Fruit fly (Drosophila melanogaster) whole organism, embryonic: Measurements from ENCODE around the gene Cad89D.
A peak's percentile ranks its signal among the peaks of the same experiment; 100 is the strongest.

Experiments used
- Asciz ChIP-seq: fragments of 200-800 bp; sonication (Bioruptor generic); optimal IDR thresholded peaks from 2 replicates; lab custom pipeline; 2017; ENCODE audit warnings: missing biosample characterization, mild to moderate bottlenecking, missing genetic modification characterization, missing genetic modification reagents
- BEAF-32 ChIP-seq: fragments of 200-800 bp; sonication (Bioruptor generic); optimal IDR thresholded peaks from 3 replicates; lab custom pipeline; 2017; ENCODE audit warnings: missing biosample characterization, missing genetic modification characterization, mild to moderate bottlenecking, moderate library complexity, missing genetic modification reagents
- BtbVII ChIP-seq: fragments of 200-800 bp; sonication (Bioruptor generic); optimal IDR thresholded peaks from 3 replicates; lab custom pipeline; 2017; ENCODE audit warnings: missing biosample characterization, mild to moderate bottlenecking, missing genetic modification characterization
- CG11085 ChIP-seq: fragments of 200-800 bp; sonication (Bioruptor generic); IDR thresholded peaks from 2 replicates; pipeline ENCODE4 v1.3.6; 2022; ENCODE audit warnings: missing biosample characterization, missing genetic modification characterization
- CG11695 ChIP-seq: fragments of 200-800 bp; sonication (Bioruptor generic); IDR thresholded peaks from 3 replicates; pipeline ENCODE4 v1.3.6; 2022; ENCODE audit warnings: missing biosample characterization, missing genetic modification characterization
- CG12071 ChIP-seq: fragments of 200-800 bp; sonication (Bioruptor generic); optimal IDR thresholded peaks from 3 replicates; lab custom pipeline; 2018; ENCODE audit warnings: missing biosample characterization, mild to moderate bottlenecking, missing genetic modification characterization
- CG12299 ChIP-seq: fragments of 200-800 bp; sonication (Bioruptor generic); optimal IDR thresholded peaks from 2 replicates; lab custom pipeline; 2018; ENCODE audit warnings: missing biosample characterization, mild to moderate bottlenecking, missing genetic modification characterization
- CG13123 ChIP-seq: fragments of 200-800 bp; sonication (Bioruptor generic); optimal IDR thresholded peaks from 2 replicates; lab custom pipeline; 2016; ENCODE audit warnings: missing biosample characterization, missing genetic modification characterization
- CG14050 ChIP-seq: fragments of 200-800 bp; sonication (Bioruptor generic); IDR thresholded peaks from 3 replicates; pipeline ENCODE4 v1.3.6; 2022; ENCODE audit warnings: missing biosample characterization, missing genetic modification characterization
- CG15696 ChIP-seq: fragments of 200-800 bp; sonication (Bioruptor generic); optimal IDR thresholded peaks from 2 replicates; lab custom pipeline; 2019; ENCODE audit warnings: missing biosample characterization, mild to moderate bottlenecking, missing genetic modification characterization, moderate library complexity
- CG16813 ChIP-seq: fragments of 200-800 bp; sonication (Bioruptor generic); IDR thresholded peaks from 3 replicates; pipeline ENCODE4 v1.3.6; 2022; ENCODE audit warnings: missing biosample characterization, missing genetic modification characterization; ENCODE audit not compliant: partially characterized antibody
- CG17829 ChIP-seq: fragments of 200-800 bp; optimal IDR thresholded peaks from 2 replicates; lab custom pipeline; 2019; ENCODE audit warnings: missing biosample characterization, mild to moderate bottlenecking, missing genetic modification characterization, moderate library complexity
- CG1832 ChIP-seq: fragments of 200-800 bp; sonication (Bioruptor generic); optimal IDR thresholded peaks from 2 replicates; lab custom pipeline; 2017; ENCODE audit warnings: missing biosample characterization, mild to moderate bottlenecking, missing genetic modification characterization, inconsistent platforms
- CG2129 ChIP-seq: fragments of 200-800 bp; sonication (Bioruptor generic); IDR thresholded peaks from 2 replicates; pipeline ENCODE4 v1.3.6; 2022; ENCODE audit warnings: missing biosample characterization, missing genetic modification characterization; ENCODE audit not compliant: partially characterized antibody
- CG2202 ChIP-seq: fragments of 200-800 bp; sonication (Bioruptor generic); optimal IDR thresholded peaks from 2 replicates; lab custom pipeline; 2018; ENCODE audit warnings: missing biosample characterization, mild to moderate bottlenecking, missing genetic modification characterization
- CG30020 ChIP-seq: fragments of 200-800 bp; optimal IDR thresholded peaks from 2 replicates; lab custom pipeline; 2019; ENCODE audit warnings: missing biosample characterization, mild to moderate bottlenecking, missing genetic modification characterization, moderate library complexity
- CG3065 ChIP-seq: fragments of 200-800 bp; sonication (Bioruptor generic); optimal IDR thresholded peaks from 2 replicates; lab custom pipeline; 2016; ENCODE audit warnings: missing biosample characterization, missing genetic modification characterization
- CG4707 ChIP-seq: fragments of 200-800 bp; sonication (Bioruptor generic); optimal IDR thresholded peaks from 2 replicates; lab custom pipeline; 2018; ENCODE audit warnings: missing biosample characterization, mild to moderate bottlenecking, missing genetic modification characterization, moderate library complexity
- CG4730 ChIP-seq: fragments of 200-800 bp; sonication (Bioruptor generic); IDR thresholded peaks from 2 replicates; pipeline ENCODE4 v1.3.6; 2022; ENCODE audit warnings: missing biosample characterization, missing genetic modification characterization
- D ChIP-seq, 2 experiments: fragments of 200-800 bp in 1 of 2; fragments of >200 bp in 1 of 2; sonication (Bioruptor generic) in 1 of 2; optimal IDR thresholded peaks; 2 replicates in 1 of 2; 3 replicates in 1 of 2; lab custom pipeline; 2017; ENCODE audit warnings: mild to moderate bottlenecking in 1 of 2, missing biosample characterization in 1 of 2, missing genetic modification characterization in 1 of 2, missing genetic modification reagents in 1 of 2
- Dll ChIP-seq: fragments of 200-800 bp; sonication (Bioruptor generic); IDR thresholded peaks from 4 replicates; pipeline ENCODE4 v1.3.6; 2022; ENCODE audit warnings: missing biosample characterization, missing genetic modification characterization; ENCODE audit not compliant: partially characterized antibody
- E2f2 ChIP-seq: fragments of 200-800 bp; sonication (Bioruptor generic); IDR thresholded peaks from 2 replicates; pipeline ENCODE4 v1.3.6; 2022; ENCODE audit warnings: missing biosample characterization, missing genetic modification characterization
- ERR ChIP-seq: fragments of 200-800 bp; sonication (Bioruptor generic); optimal IDR thresholded peaks from 2 replicates; lab custom pipeline; 2016; ENCODE audit warnings: missing biosample characterization, missing genetic modification characterization
- Ets65A ChIP-seq: fragments of 200-800 bp; sonication (Bioruptor generic); peaks from one replicate; lab custom pipeline; 2016; ENCODE audit warnings: missing biosample characterization, missing genetic modification characterization
- H2.0 ChIP-seq: fragments of 200-800 bp; sonication (Bioruptor generic); IDR thresholded peaks from 2 replicates; pipeline ENCODE4 v1.3.6; 2022; ENCODE audit warnings: missing biosample characterization, missing genetic modification characterization
- Hand ChIP-seq: fragments of 200-800 bp; sonication (Bioruptor generic); optimal IDR thresholded peaks from 2 replicates; lab custom pipeline; 2017; ENCODE audit warnings: mild to moderate bottlenecking, missing biosample characterization, missing genetic modification reagents, missing genetic modification characterization
- Med ChIP-seq: fragments of 200-800 bp; sonication (Bioruptor generic); peaks from one replicate; lab custom pipeline; 2016; ENCODE audit warnings: missing biosample characterization, missing genetic modification characterization, mild to moderate bottlenecking, inconsistent platforms, moderate library complexity
- Mes4 ChIP-seq: fragments of 200-800 bp; sonication (Bioruptor generic); optimal IDR thresholded peaks from 2 replicates; lab custom pipeline; 2016; ENCODE audit warnings: missing biosample characterization, missing genetic modification characterization
- Mrtf ChIP-seq: fragments of 200-800 bp; sonication (Bioruptor generic); IDR thresholded peaks from 3 replicates; pipeline ENCODE4 v1.3.6; 2022; ENCODE audit warnings: missing biosample characterization, missing genetic modification characterization
- NK7.1 ChIP-seq: fragments of 200-800 bp; sonication (Bioruptor generic); optimal IDR thresholded peaks from 3 replicates; lab custom pipeline; 2016; ENCODE audit warnings: missing biosample characterization, missing genetic modification characterization
- Nf-YB ChIP-seq: fragments of 200-800 bp; sonication (Bioruptor generic); optimal IDR thresholded peaks from 3 replicates; lab custom pipeline; 2019; ENCODE audit warnings: missing biosample characterization, mild to moderate bottlenecking, missing genetic modification characterization, moderate library complexity
- Poxn ChIP-seq: fragments of 200-800 bp; sonication (Bioruptor generic); IDR thresholded peaks from 2 replicates; pipeline ENCODE4 v1.3.6; 2022; ENCODE audit warnings: missing biosample characterization, missing genetic modification characterization
- Scr ChIP-seq: fragments of 200-800 bp; sonication (Bioruptor generic); IDR thresholded peaks from 2 replicates; pipeline ENCODE4 v1.3.6; 2022; ENCODE audit warnings: missing biosample characterization, missing genetic modification characterization; ENCODE audit not compliant: partially characterized antibody
- Sry-δ ChIP-seq: fragments of 200-800 bp; sonication (Bioruptor generic); optimal IDR thresholded peaks from 2 replicates; lab custom pipeline; 2016; ENCODE audit warnings: missing biosample characterization, missing genetic modification characterization
- ab ChIP-seq: fragments of 200-800 bp; sonication (Bioruptor generic); optimal IDR thresholded peaks from 2 replicates; lab custom pipeline; 2016; ENCODE audit warnings: missing biosample characterization, missing genetic modification characterization
- ase ChIP-seq: fragments of 200-800 bp; sonication (Bioruptor generic); IDR thresholded peaks from 3 replicates; pipeline ENCODE4 v1.3.6; 2022; ENCODE audit warnings: missing biosample characterization, missing genetic modification characterization
- exex ChIP-seq: fragments of 200-800 bp; sonication (Bioruptor generic); optimal IDR thresholded peaks from 4 replicates; lab custom pipeline; 2018; ENCODE audit warnings: missing biosample characterization, mild to moderate bottlenecking, missing genetic modification characterization, moderate library complexity
- jumu ChIP-seq: fragments of 200-800 bp; sonication (Bioruptor generic); optimal IDR thresholded peaks from 3 replicates; lab custom pipeline; 2016; ENCODE audit warnings: missing biosample characterization, missing genetic modification characterization
- kah ChIP-seq: fragments of 200-800 bp; sonication (Bioruptor generic); optimal IDR thresholded peaks from 2 replicates; lab custom pipeline; 2018; ENCODE audit warnings: missing biosample characterization, mild to moderate bottlenecking, missing genetic modification characterization
- mam ChIP-seq: fragments of 200-800 bp; sonication (Bioruptor generic); optimal IDR thresholded peaks from 3 replicates; lab custom pipeline; 2016; ENCODE audit warnings: missing biosample characterization, missing genetic modification characterization
- nerfin-2 ChIP-seq: fragments of 200-800 bp; sonication (Bioruptor generic); IDR thresholded peaks from 2 replicates; pipeline ENCODE4 v1.3.6; 2022; ENCODE audit warnings: missing biosample characterization, missing genetic modification characterization; ENCODE audit not compliant: partially characterized antibody
- rib ChIP-seq: fragments of 200-800 bp; sonication (Bioruptor generic); IDR thresholded peaks from 2 replicates; pipeline ENCODE4 v1.3.6; 2022; ENCODE audit warnings: missing biosample characterization, missing genetic modification characterization
- sc ChIP-seq, 3 experiments: fragments of >200 bp in 2 of 3; fragments of 200-800 bp in 1 of 3; sonication (Bioruptor generic) in 1 of 3; optimal IDR thresholded peaks; 2 replicates in 2 of 3; 3 replicates in 1 of 3; lab custom pipeline; 2017; ENCODE audit warnings: mild to moderate bottlenecking in 1 of 3, missing biosample characterization in 1 of 3, missing genetic modification characterization in 1 of 3, missing genetic modification reagents in 1 of 3
- sisA ChIP-seq: fragments of 200-800 bp; sonication (Bioruptor generic); IDR thresholded peaks from 2 replicates; pipeline ENCODE4 v1.3.6; 2022; ENCODE audit warnings: missing biosample characterization, missing genetic modification characterization
- tgo ChIP-seq: fragments of 200-800 bp; sonication (Bioruptor generic); IDR thresholded peaks from 3 replicates; pipeline ENCODE4 v1.3.6; 2022; ENCODE audit warnings: missing biosample characterization, missing genetic modification characterization
- tna ChIP-seq: fragments of 200-800 bp; sonication (Bioruptor generic); IDR thresholded peaks from 2 replicates; pipeline ENCODE4 v1.3.6; 2022; ENCODE audit warnings: missing biosample characterization, missing genetic modification characterization; ENCODE audit not compliant: partially characterized antibody
- trh ChIP-seq: fragments of 200-800 bp; sonication (Bioruptor generic); optimal IDR thresholded peaks from 2 replicates; lab custom pipeline; 2016; ENCODE audit warnings: missing biosample characterization, missing genetic modification characterization
- vvl ChIP-seq: fragments of 200-800 bp; sonication (Bioruptor generic); IDR thresholded peaks from 2 replicates; pipeline ENCODE4 v1.3.6; 2022; ENCODE audit warnings: missing biosample characterization, missing genetic modification characterization
- zfh2 ChIP-seq: fragments of 200-800 bp; sonication (Bioruptor generic); optimal IDR thresholded peaks from 2 replicates; lab custom pipeline; 2016; ENCODE audit warnings: missing biosample characterization, missing genetic modification characterization

Cad89D gene

dm6 chr3R:16524593-16525111 is 29.4 kb upstream of the Cad89D start (continued):
- TF ChIP-seq CG14050 = no peak
- peak; percentile 86 for TF ChIP-seq CG15696 (tag; lab: Kevin White, UChicago)
- no peak for TF ChIP-seq zfh2 (GFP tag; lab: Kevin White, UChicago)
- peak; percentile 32 for TF ChIP-seq exex
- TF ChIP-seq CG3065 = peak; percentile 16
- no peak for TF ChIP-seq Scr (GFP tag; lab: Robert Waterston, UW)
- peak; percentile 50 for TF ChIP-seq jumu (GFP tag; lab: Kevin White, UChicago)
- no peak for TF ChIP-seq E2f2
- no peak for TF ChIP-seq CG11085
- TF ChIP-seq Nf-YB = peak; percentile 16
- TF ChIP-seq CG12071 (GFP tag; lab: Kevin White, UChicago) = no peak
- TF ChIP-seq CG2202 = peak; percentile 79
- TF ChIP-seq H2.0 (GFP tag; lab: Robert Waterston, UW) = 0 out of 2 replicates have a peak, but pooled peaks have one; percentile 29
- no peak for TF ChIP-seq ERR (GFP tag; lab: Kevin White, UChicago)
- TF ChIP-seq BtbVII = no peak
- no peak for TF ChIP-seq Dll (GFP tag; lab: Robert Waterston, UW)
- TF ChIP-seq CG4730 = peak; percentile 32; the same call in 1 of the 2 replicates
- TF ChIP-seq CG4707 (GFP tag; lab: Kevin White, UChicago) = peak; percentile 93
- TF ChIP-seq sisA (GFP tag; lab: Robert Waterston, UW) = peak; percentile 71
- no peak for TF ChIP-seq CG16813 (GFP tag; lab: Robert Waterston, UW)
- TF ChIP-seq Asciz (GFP tag; lab: Kevin White, UChicago) = peak; percentile 60
- no peak for TF ChIP-seq D (optimal IDR thresholded peaks at IDR 0.05; lab: Kevin White, UChicago)
- TF ChIP-seq D (GFP tag; optimal IDR thresholded peaks at IDR 0.05; lab: Kevin White, UChicago) = peak; percentile 79
- no peak for TF ChIP-seq kah (GFP tag; lab: Kevin White, UChicago)
- TF ChIP-seq Ets65A = peak; percentile 90
- no peak for TF ChIP-seq CG1832 (GFP tag; lab: Kevin White, UChicago)
- peak; percentile 61 for TF ChIP-seq Mes4 (GFP tag; lab: Kevin White, UChicago)
- TF ChIP-seq ab (GFP tag; lab: Kevin White, UChicago) = no peak
- no peak for TF ChIP-seq Mrtf (GFP tag; lab: Robert Waterston, UW)
- no peak for TF ChIP-seq CG30020 (tag; lab: Kevin White, UChicago)
- peak; percentile 76 for TF ChIP-seq Med (GFP tag; lab: Kevin White, UChicago)
- TF ChIP-seq trh = no peak
- TF ChIP-seq mam = no peak
- TF ChIP-seq NK7.1 (GFP tag; lab: Kevin White, UChicago) = no peak
- TF ChIP-seq vvl (GFP tag; lab: Robert Waterston, UW) = peak; percentile 60
- TF ChIP-seq CG12299 (tag; lab: Kevin White, UChicago) = no peak
- TF ChIP-seq CG11695 (GFP tag; lab: Robert Waterston, UW) = 0 out of 3 replicates have a peak, but pooled peaks have one; percentile 10
- no peak for TF ChIP-seq sc (optimal IDR thresholded peaks at IDR 0.05; lab: Kevin White, UChicago)
- peak; percentile 75 for TF ChIP-seq sc (GFP tag; optimal IDR thresholded peaks at IDR 0.05; lab: Kevin White, UChicago)
- TF ChIP-seq Poxn (GFP tag; lab: Robert Waterston, UW) = no peak
- TF ChIP-seq BEAF-32 = no peak
- TF ChIP-seq CG2129 (GFP tag; lab: Robert Waterston, UW) = no peak
- TF ChIP-seq rib (GFP tag; lab: Robert Waterston, UW) = no peak
- no peak; the same call in 2 of the 3 replicates for TF ChIP-seq tgo (GFP tag; lab: Robert Waterston, UW)
- peak; percentile 48 for TF ChIP-seq CG13123
- no peak for TF ChIP-seq nerfin-2 (GFP tag; lab: Robert Waterston, UW)
- TF ChIP-seq Hand = no peak
- TF ChIP-seq CG17829 (tag; lab: Kevin White, UChicago) = peak; percentile 29
- peak; percentile 49; the same call in 1 of the 3 replicates for TF ChIP-seq ase (GFP tag; lab: Robert Waterston, UW)
- TF ChIP-seq tna (GFP tag; lab: Robert Waterston, UW) = no peak
- no peak for TF ChIP-seq Sry-δ (GFP tag; lab: Kevin White, UChicago)
